Fruit fly (Drosophila melanogaster): ENCODE results near the gene CG13837.

- no peak for TF ChIP-seq insv (optimal IDR thresholded peaks at IDR 0.05)
- no peak for TF ChIP-seq Sin3A (optimal IDR thresholded peaks at IDR 0.05)
Measured at dm6 chr3R:23028506-23028905, 15.3 kb upstream of the CG13837 start.
